Worm (Caenorhabditis elegans) whole organism, mixed stage, embryonic: ENCODE data around the gene F53F1.6.
"Not testable (repeated sequence)": the region's sequence is repeated elsewhere in the genome, so short reads cannot be mapped to it uniquely, and the experiment has no call there.

Source experiments
- M03D4.4 ChIP-seq: sonication (generic microtip); optimal IDR thresholded peaks from 2 replicates; lab custom pipeline; 2017; ENCODE audit warnings: mild to moderate bottlenecking, missing genetic modification characterization, missing compliant biosample characterization
- blmp-1 ChIP-seq: fragments of 150-350 bp; optimal IDR thresholded peaks from 2 replicates; lab custom pipeline; 2014; ENCODE audit warnings: missing biosample characterization, missing genetic modification characterization
- ceh-39 ChIP-seq: fragments of 150-350 bp; optimal IDR thresholded peaks from 2 replicates; lab custom pipeline; 2014; ENCODE audit warnings: missing biosample characterization, missing genetic modification characterization
- ceh-43 ChIP-seq: fragments of 200-800 bp; sonication (Bioruptor generic); optimal IDR thresholded peaks from 2 replicates; lab custom pipeline; 2018; ENCODE audit warnings: mild to moderate bottlenecking, missing genetic modification characterization, moderate library complexity, missing compliant biosample characterization
- ceh-83 ChIP-seq: fragments of 200-800 bp; sonication (Bioruptor generic); optimal IDR thresholded peaks from 2 replicates; lab custom pipeline; 2018; ENCODE audit warnings: mild to moderate bottlenecking, missing genetic modification characterization, missing compliant biosample characterization
- ces-1 ChIP-seq: fragments of 150-350 bp; optimal IDR thresholded peaks from 2 replicates; lab custom pipeline; 2014; ENCODE audit warnings: missing biosample characterization, missing genetic modification reagents, missing genetic modification characterization
- cnd-1 ChIP-seq: fragments of 200-800 bp; sonication (Bioruptor generic); optimal IDR thresholded peaks from 2 replicates; lab custom pipeline; 2018; ENCODE audit warnings: mild to moderate bottlenecking, missing genetic modification characterization, missing compliant biosample characterization
- drap-1 ChIP-seq: fragments of 200-800 bp; sonication (Bioruptor generic); optimal IDR thresholded peaks from 3 replicates; lab custom pipeline; 2018; ENCODE audit warnings: mild to moderate bottlenecking, missing genetic modification characterization, missing compliant biosample characterization
- elt-1 ChIP-seq: sonication (generic microtip); optimal IDR thresholded peaks from 2 replicates; lab custom pipeline; 2017; ENCODE audit warnings: missing genetic modification characterization, mild to moderate bottlenecking, missing compliant biosample characterization, antibody characterized with exemption, moderate library complexity, borderline replicate concordance; ENCODE audit not compliant: insufficient read depth
- elt-3 ChIP-seq: fragments of 150-350 bp; optimal IDR thresholded peaks from 2 replicates; lab custom pipeline; 2014; ENCODE audit warnings: missing biosample characterization, missing genetic modification characterization
- ham-2 ChIP-seq: fragments of 200-800 bp; sonication (Bioruptor generic); optimal IDR thresholded peaks from 2 replicates; lab custom pipeline; 2018; ENCODE audit warnings: mild to moderate bottlenecking, missing genetic modification characterization, missing compliant biosample characterization
- hlh-1 ChIP-seq: fragments of 150-350 bp; optimal IDR thresholded peaks from 2 replicates; lab custom pipeline; 2014; ENCODE audit warnings: missing biosample characterization, missing genetic modification reagents, missing genetic modification characterization
- lin-32 ChIP-seq: fragments of 200-800 bp; sonication (Bioruptor generic); optimal IDR thresholded peaks from 2 replicates; lab custom pipeline; 2018; ENCODE audit warnings: mild to moderate bottlenecking, missing genetic modification characterization, missing compliant biosample characterization
- lsy-2 ChIP-seq: fragments of 150-350 bp; optimal IDR thresholded peaks from 2 replicates; lab custom pipeline; 2014; ENCODE audit warnings: missing biosample characterization, missing genetic modification characterization
- mab-5 ChIP-seq: fragments of 150-350 bp; optimal IDR thresholded peaks from 2 replicates; lab custom pipeline; 2014; ENCODE audit warnings: missing biosample characterization, missing genetic modification characterization
- mep-1 ChIP-seq: fragments of 150-350 bp; optimal IDR thresholded peaks from 2 replicates; lab custom pipeline; 2017; ENCODE audit warnings: missing biosample characterization, missing genetic modification reagents, missing genetic modification characterization, inconsistent platforms
- mls-2 ChIP-seq: sonication (generic microtip); optimal IDR thresholded peaks from 2 replicates; lab custom pipeline; 2016; ENCODE audit warnings: mild to moderate bottlenecking, missing genetic modification characterization, moderate library complexity, missing compliant biosample characterization
- nhr-12 ChIP-seq: fragments of 150-350 bp; optimal IDR thresholded peaks from 2 replicates; lab custom pipeline; 2014; ENCODE audit warnings: missing biosample characterization, missing genetic modification characterization
- nhr-2 ChIP-seq: fragments of 150-350 bp; optimal IDR thresholded peaks from 2 replicates; lab custom pipeline; 2014; ENCODE audit warnings: missing biosample characterization, missing genetic modification characterization
- nhr-237 ChIP-seq: fragments of 150-350 bp; optimal IDR thresholded peaks from 2 replicates; lab custom pipeline; 2014; ENCODE audit warnings: missing biosample characterization, missing genetic modification characterization
- nhr-28 ChIP-seq: fragments of 150-350 bp; optimal IDR thresholded peaks from 2 replicates; lab custom pipeline; 2014; ENCODE audit warnings: missing biosample characterization, missing genetic modification characterization
- nhr-76 ChIP-seq: sonication (generic microtip); optimal IDR thresholded peaks from 2 replicates; lab custom pipeline; 2017; ENCODE audit warnings: missing biosample characterization, missing genetic modification characterization
- pha-4 ChIP-seq: fragments of 150-350 bp; optimal IDR thresholded peaks from 2 replicates; lab custom pipeline; 2018; ENCODE audit warnings: missing biosample characterization, missing genetic modification reagents, missing genetic modification characterization
- sem-2 ChIP-seq: fragments of 200-800 bp; sonication (Bioruptor generic); optimal IDR thresholded peaks from 2 replicates; lab custom pipeline; 2018; ENCODE audit warnings: mild to moderate bottlenecking, missing genetic modification characterization, missing compliant biosample characterization
- snpc-4 ChIP-seq: fragments of 150-350 bp; optimal IDR thresholded peaks from 2 replicates; lab custom pipeline; 2014; ENCODE audit warnings: missing biosample characterization, missing genetic modification characterization
- unc-120 ChIP-seq: sonication (generic microtip); optimal IDR thresholded peaks from 2 replicates; lab custom pipeline; 2017; ENCODE audit warnings: missing genetic modification characterization, missing compliant biosample characterization; ENCODE audit not compliant: poor library complexity, severe bottlenecking
- unc-39 ChIP-seq: fragments of 150-350 bp; optimal IDR thresholded peaks from 2 replicates; lab custom pipeline; 2014; ENCODE audit warnings: missing biosample characterization, missing genetic modification characterization
- ztf-11 ChIP-seq: fragments of 150-350 bp; optimal IDR thresholded peaks from 2 replicates; lab custom pipeline; 2014; ENCODE audit warnings: missing biosample characterization, missing genetic modification characterization

F53F1.6 gene

DNA sequence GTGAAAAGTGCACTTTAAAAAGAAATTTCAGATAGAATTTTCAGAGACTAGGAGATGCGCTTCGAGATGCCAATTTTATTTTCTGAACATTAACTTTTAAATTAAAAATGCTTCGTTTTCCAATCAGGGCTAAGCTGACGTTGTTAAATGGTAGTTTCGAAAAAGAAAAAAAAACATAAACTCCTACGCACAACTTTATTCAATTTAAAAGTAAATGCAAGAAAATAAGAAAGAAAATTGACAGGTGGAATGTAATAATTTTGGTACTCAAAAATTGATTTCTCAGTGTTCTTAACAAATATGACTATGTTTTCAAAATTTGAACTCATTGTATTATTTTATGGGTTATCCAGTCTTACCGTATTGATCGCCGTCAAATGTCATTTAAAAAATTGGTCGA is 35.9 kb upstream of the F53F1.6 start, which contains the start of gene lurp-2:
Gene lurp-2, plus strand, starts transcription at position 301 of the 400 bp plus-strand sequence.
- no peak for TF ChIP-seq snpc-4 (tag; lab: Kevin White, UChicago)
- no peak for TF ChIP-seq nhr-28 (tag; lab: Kevin White, UChicago)
- TF ChIP-seq ceh-83 (GFP tag; lab: Kevin White, UChicago), result no peak
- TF ChIP-seq ham-2, result no peak

DNA sequence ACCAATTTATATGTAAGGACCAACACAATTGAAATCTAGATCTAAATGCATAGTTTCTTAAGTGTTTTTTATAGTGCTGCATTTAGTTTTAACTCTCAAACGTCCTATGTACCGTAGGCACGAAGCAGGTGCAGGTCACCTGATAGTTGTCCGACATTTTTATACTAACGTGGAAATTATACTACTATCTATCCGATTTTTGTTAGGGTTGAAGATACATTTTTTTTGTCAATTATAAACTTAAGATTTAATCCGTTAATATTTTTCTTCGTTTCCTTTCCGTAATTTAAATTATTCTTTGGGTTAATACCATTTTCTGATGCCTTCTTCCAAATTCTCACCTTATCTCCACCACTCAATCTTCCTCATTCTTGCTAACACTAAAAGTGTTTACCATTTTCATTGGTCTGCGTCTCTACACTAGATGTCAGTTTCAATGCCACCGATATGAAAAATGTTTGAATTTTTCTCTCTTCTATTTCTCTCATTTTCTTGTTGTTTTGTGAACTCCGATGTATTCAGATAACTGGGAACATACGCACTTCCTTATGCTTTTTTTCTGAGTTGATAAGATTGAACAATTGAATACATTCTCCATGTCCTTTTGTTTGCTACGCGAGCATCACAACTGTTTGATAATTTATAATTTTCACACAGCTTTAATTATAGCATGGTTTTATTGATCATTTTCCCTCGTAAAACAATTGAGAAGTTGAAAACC is 28.0 kb upstream of the F53F1.6 start, which contains the start of gene Y2H9A.4:
Gene Y2H9A.4, plus strand, starts transcription at position 671 of the 721 bp plus-strand sequence.
- TF ChIP-seq ham-2 (no peak), mls-2 (tag; lab: Kevin White, UChicago) (no peak), drap-1 (GFP tag; lab: Kevin White, UChicago) (no peak), ces-1 (GFP tag; lab: Kevin White, UChicago) (no peak), cnd-1 (tag; lab: Kevin White, UChicago) (no peak), unc-120 (tag; lab: Kevin White, UChicago) (no peak), nhr-237 (tag; lab: Kevin White, UChicago) (no peak), hlh-1 (no peak), blmp-1 (tag; lab: Kevin White, UChicago) (no peak), nhr-28 (tag; lab: Kevin White, UChicago) (no peak), ceh-43 (GFP tag; lab: Kevin White, UChicago) (no peak), sem-2 (GFP tag; lab: Kevin White, UChicago) (no peak), elt-1 (tag; lab: Kevin White, UChicago) (no peak), ceh-83 (GFP tag; lab: Kevin White, UChicago) (no peak), nhr-2 (no peak), elt-3 (tag; lab: Kevin White, UChicago) (no peak), M03D4.4 (tag; lab: Kevin White, UChicago) (no peak), lin-32 (GFP tag; lab: Kevin White, UChicago) (no peak)
- TF ChIP-seq, all 35 proteins: peak for 0

DNA sequence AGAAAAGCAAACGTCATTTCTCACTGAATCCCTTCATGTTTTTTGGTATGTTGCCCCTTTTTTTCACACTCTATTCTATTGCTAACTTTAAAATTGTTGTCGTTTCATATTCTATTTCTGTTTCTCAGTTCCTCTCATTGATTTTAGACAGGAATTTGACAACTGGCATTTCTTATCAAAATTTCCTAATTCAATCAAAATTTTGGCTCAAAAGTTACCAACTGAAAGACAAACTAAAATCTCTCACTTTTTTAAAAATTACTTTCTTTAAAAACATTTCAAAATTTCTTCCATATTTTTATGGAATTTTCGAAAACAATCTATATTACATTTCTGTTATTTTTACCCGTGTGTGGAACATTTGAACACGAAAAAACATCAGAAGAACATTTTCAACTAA is 26.1 kb upstream of the F53F1.6 start, which contains the start of gene Y2H9A.6:
Gene Y2H9A.6, plus strand, starts transcription at position 301 of the 400 bp plus-strand sequence.
- not testable (repeated sequence) for TF ChIP-seq mep-1; ceh-39 (tag; lab: Kevin White, UChicago); drap-1 (GFP tag; lab: Kevin White, UChicago)

DNA sequence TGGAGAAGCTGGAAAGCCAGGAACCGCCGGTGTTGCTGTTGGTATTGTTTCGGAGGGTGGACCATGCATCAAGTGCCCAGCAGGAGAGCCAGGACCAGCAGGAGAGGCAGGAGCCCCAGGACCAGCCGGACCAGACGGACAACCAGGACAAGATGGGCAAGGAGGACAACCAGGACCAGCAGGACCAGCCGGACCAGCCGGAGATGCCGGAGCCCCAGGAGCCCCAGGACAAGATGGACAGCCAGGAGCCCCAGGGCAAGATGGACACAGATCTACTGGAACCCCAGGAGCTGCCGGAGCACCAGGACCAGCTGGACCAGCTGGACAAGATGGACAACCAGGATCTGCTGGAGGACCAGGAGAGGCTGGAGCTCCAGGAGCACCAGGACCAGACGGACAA is 25.4 kb upstream of the F53F1.6 start:
- no peak for TF ChIP-seq lsy-2
- TF ChIP-seq nhr-12 (tag; lab: Kevin White, UChicago), result no peak
- no peak for TF ChIP-seq nhr-2

DNA sequence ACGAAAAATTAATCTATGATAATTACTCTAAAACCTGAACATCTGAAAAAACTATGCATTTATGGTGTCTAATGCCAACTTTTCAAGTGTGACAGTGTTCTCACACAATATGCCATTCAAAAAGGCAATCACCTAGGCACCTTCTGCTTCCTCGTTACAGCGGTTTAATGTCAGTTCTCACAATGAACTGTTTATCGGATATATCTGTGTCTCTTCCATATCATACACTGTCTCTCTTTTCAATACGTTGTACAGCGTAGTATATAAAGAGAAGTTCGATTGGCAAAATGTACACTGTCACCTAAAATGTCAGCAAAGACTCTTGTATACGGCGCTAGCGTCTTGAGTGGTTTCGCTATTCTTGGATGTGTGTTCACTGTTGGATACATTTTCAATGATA is 24.2 kb upstream of the F53F1.6 start, which contains the start of gene col-162:
Gene col-162, plus strand, starts transcription at position 301 of the 400 bp plus-strand sequence.
- no peak for TF ChIP-seq snpc-4 (tag; lab: Kevin White, UChicago)
- no peak for TF ChIP-seq drap-1 (GFP tag; lab: Kevin White, UChicago)
- no peak for TF ChIP-seq M03D4.4 (tag; lab: Kevin White, UChicago)
- no peak for TF ChIP-seq mls-2 (tag; lab: Kevin White, UChicago)
- TF ChIP-seq mab-5, result no peak
- TF ChIP-seq ceh-39 (tag; lab: Kevin White, UChicago), result no peak
- no peak for TF ChIP-seq ztf-11 (tag; lab: Kevin White, UChicago)
- no peak for TF ChIP-seq ceh-83 (GFP tag; lab: Kevin White, UChicago)
- TF ChIP-seq mep-1, result no peak
- no peak for TF ChIP-seq nhr-28 (tag; lab: Kevin White, UChicago)
- no peak for TF ChIP-seq lin-32 (GFP tag; lab: Kevin White, UChicago)
- TF ChIP-seq nhr-237 (tag; lab: Kevin White, UChicago), result no peak
- TF ChIP-seq nhr-2, result no peak
- no peak for TF ChIP-seq unc-39 (tag; lab: Kevin White, UChicago)
- TF ChIP-seq lsy-2, result no peak
- TF ChIP-seq elt-1 (tag; lab: Kevin White, UChicago), result no peak
- no peak for TF ChIP-seq nhr-76 (tag; lab: Kevin White, UChicago)
- TF ChIP-seq ham-2, result no peak
- TF ChIP-seq pha-4 (tag; lab: Kevin White, UChicago), result no peak
- TF ChIP-seq unc-120 (tag; lab: Kevin White, UChicago), result no peak
- TF ChIP-seq, all 35 proteins: peak for 0
